Fruit fly (Drosophila melanogaster): ENCODE data around the gene milt.

milt gene

dm6 chr2L:7042150-7042811 is 4.7 kb downstream of the milt start (continued):
- TF ChIP-seq Elba2 (GFP tag; optimal IDR thresholded peaks at IDR 0.05) (no peak), CG15073 (GFP tag; optimal IDR thresholded peaks at IDR 0.05) (no peak), esg (GFP tag; conservative IDR thresholded peaks at IDR 0.05) (peak; percentile 30; the same call in 1 of the 2 replicates), CG15601 (tag; optimal IDR thresholded peaks at IDR 0.05) (peak; percentile 8), CG16813 (GFP tag; IDR thresholded peaks at IDR 0.05; ENCODE audit: partially characterized antibody) (peak; percentile 68), Poxn (GFP tag; IDR thresholded peaks at IDR 0.05) (no peak), kni (GFP tag; optimal IDR thresholded peaks at IDR 0.05) (no peak), grau (tag; optimal IDR thresholded peaks at IDR 0.05) (peak; percentile 19), CG12219 (GFP tag; optimal IDR thresholded peaks at IDR 0.05) (peak; percentile 43), Rfx (GFP tag; IDR thresholded peaks at IDR 0.05) (peak; percentile 82), CG18764 (GFP tag; optimal IDR thresholded peaks at IDR 0.05) (no peak), CG13424 (tag; optimal IDR thresholded peaks at IDR 0.05) (peak; percentile 30), CG2889 (GFP tag; IDR thresholded peaks at IDR 0.05) (peak; percentile 62; the same call in 1 of the 3 replicates), CG15011 (GFP tag; optimal IDR thresholded peaks at IDR 0.05) (peak; percentile 7), CG18476 (GFP tag; optimal IDR thresholded peaks at IDR 0.05) (peak; percentile 15), onecut (GFP tag; IDR thresholded peaks at IDR 0.05) (peak; percentile 79), Bdp1 (GFP tag; optimal IDR thresholded peaks at IDR 0.05) (peak; percentile 9), lab (GFP tag; optimal IDR thresholded peaks at IDR 0.05) (peak; percentile 83), B-H1 (GFP tag; IDR thresholded peaks at IDR 0.05) (peak; percentile 34; the same call in 2 of the 3 replicates), BEAF-32 (GFP tag; optimal IDR thresholded peaks at IDR 0.05) (peak; percentile 66), ttk (GFP tag; IDR thresholded peaks at IDR 0.05) (no peak; the same call in 1 of the 2 replicates), Six4 (GFP tag; optimal IDR thresholded peaks at IDR 0.05) (peak; percentile 3), HLH54F (GFP tag; optimal IDR thresholded peaks at IDR 0.05) (peak; percentile 34), CG4424 (GFP tag; optimal IDR thresholded peaks at IDR 0.05) (peak; percentile 8), gsb (GFP tag; IDR thresholded peaks at IDR 0.05) (peak; percentile 26; the same call in 1 of the 2 replicates), Adf1 (GFP tag; IDR thresholded peaks at IDR 0.05) (peak; percentile 66), lmd (GFP tag; IDR thresholded peaks at IDR 0.05) (peak; percentile 54), CG34224 (GFP tag; IDR thresholded peaks at IDR 0.05; ENCODE audit: partially characterized antibody) (peak; percentile 71), CG43689 (GFP tag; IDR thresholded peaks at IDR 0.05) (no peak), CG6689 (GFP tag; IDR thresholded peaks at IDR 0.05) (0 out of 2 replicates have a peak, but pooled peaks have one; percentile 42), CG17912 (GFP tag; optimal IDR thresholded peaks at IDR 0.05) (peak; percentile 55), al (GFP tag; IDR thresholded peaks at IDR 0.05) (peak; percentile 36), CG7839 (tag; optimal IDR thresholded peaks at IDR 0.05) (peak; percentile 61), CG12769 (tag; optimal IDR thresholded peaks at IDR 0.05) (peak; percentile 77), pfk (GFP tag; optimal IDR thresholded peaks at IDR 0.05) (peak; percentile 56), CG4617 (GFP tag; optimal IDR thresholded peaks at IDR 0.05; ENCODE audit: borderline replicate concordance) (peak; percentile 51), CG32532 (GFP tag; IDR thresholded peaks at IDR 0.05) (peak; percentile 54), Ets65A (GFP tag) (peak; percentile 68), CG14710 (tag; optimal IDR thresholded peaks at IDR 0.05) (peak; percentile 61), cg (GFP tag; optimal IDR thresholded peaks at IDR 0.05) (peak; percentile 47), ATbp (GFP tag; optimal IDR thresholded peaks at IDR 0.05) (no peak), abd-A (tag; optimal IDR thresholded peaks at IDR 0.05) (peak; percentile 65), MBD-R2 (GFP tag; IDR thresholded peaks at IDR 0.05) (peak; percentile 83), CG3995 (GFP tag; optimal IDR thresholded peaks at IDR 0.05) (peak; percentile 9), Optix (GFP tag; IDR thresholded peaks at IDR 0.05) (peak; percentile 70; the same call in 2 of the 3 replicates), croc (GFP tag; conservative IDR thresholded peaks at IDR 0.05) (no peak), insv (GFP tag; optimal IDR thresholded peaks at IDR 0.05) (peak in 1 of 2 experiments; percentile 28), ase (GFP tag; IDR thresholded peaks at IDR 0.05) (peak; percentile 51; the same call in 1 of the 3 replicates), Bgb (GFP tag; IDR thresholded peaks at IDR 0.05; ENCODE audit: partially characterized antibody) (peak; percentile 82)
